Fruit fly (Drosophila melanogaster) whole organism, embryonic: Measurements from ENCODE around the gene glu.

Experiments
- Adf1 ChIP-seq: fragments of 200-800 bp; sonication (Bioruptor generic); IDR thresholded peaks from 2 replicates; pipeline ENCODE4 v1.3.6; 2022; ENCODE audit warnings: missing biosample characterization, missing genetic modification characterization
- Bdp1 ChIP-seq: fragments of 200-800 bp; sonication (Bioruptor generic); optimal IDR thresholded peaks from 3 replicates; lab custom pipeline; 2016; ENCODE audit warnings: missing biosample characterization, missing genetic modification characterization
- CG11504 ChIP-seq: fragments of 200-800 bp; sonication (Bioruptor generic); optimal IDR thresholded peaks from 3 replicates; lab custom pipeline; 2019; ENCODE audit warnings: missing biosample characterization, mild to moderate bottlenecking, missing genetic modification characterization, moderate library complexity
- CG13894 ChIP-seq: fragments of 200-800 bp; sonication (Bioruptor generic); optimal IDR thresholded peaks from 3 replicates; lab custom pipeline; 2018; ENCODE audit warnings: missing biosample characterization, mild to moderate bottlenecking, missing genetic modification characterization, moderate library complexity
- CG14965 ChIP-seq: fragments of 200-800 bp; sonication (Bioruptor generic); optimal IDR thresholded peaks from 2 replicates; lab custom pipeline; 2016; ENCODE audit warnings: missing biosample characterization, missing genetic modification characterization, borderline replicate concordance
- CG15601 ChIP-seq: fragments of 200-800 bp; sonication (Bioruptor generic); optimal IDR thresholded peaks from 3 replicates; lab custom pipeline; 2019; ENCODE audit warnings: missing biosample characterization, mild to moderate bottlenecking, missing genetic modification characterization, moderate library complexity
- CG16779 ChIP-seq: fragments of 200-800 bp; sonication (Bioruptor generic); IDR thresholded peaks from 2 replicates; pipeline ENCODE4 v1.3.6; 2022; ENCODE audit warnings: missing biosample characterization, missing genetic modification characterization
- CG16863 ChIP-seq: fragments of 200-800 bp; sonication (Bioruptor generic); optimal IDR thresholded peaks from 3 replicates; lab custom pipeline; 2016; ENCODE audit warnings: missing biosample characterization, missing genetic modification characterization
- CG17186 ChIP-seq: fragments of 200-800 bp; sonication (Bioruptor generic); optimal IDR thresholded peaks from 3 replicates; lab custom pipeline; 2017; ENCODE audit warnings: missing biosample characterization, missing genetic modification reagents, missing genetic modification characterization
- CG17359 ChIP-seq: fragments of 200-800 bp; sonication (Bioruptor generic); optimal IDR thresholded peaks from 3 replicates; lab custom pipeline; 2018; ENCODE audit warnings: missing biosample characterization, mild to moderate bottlenecking, missing genetic modification characterization, moderate library complexity
- CG18011 ChIP-seq: fragments of 200-800 bp; sonication (Bioruptor generic); optimal IDR thresholded peaks from 2 replicates; lab custom pipeline; 2017; ENCODE audit warnings: missing biosample characterization, missing genetic modification characterization, mild to moderate bottlenecking, moderate library complexity, missing genotype
- CG31365 ChIP-seq: fragments of 200-800 bp; sonication (Bioruptor generic); optimal IDR thresholded peaks from 2 replicates; lab custom pipeline; 2018; ENCODE audit warnings: missing biosample characterization, mild to moderate bottlenecking, missing genetic modification characterization
- CG32532 ChIP-seq: fragments of 200-800 bp; sonication (Bioruptor generic); IDR thresholded peaks from 2 replicates; pipeline ENCODE4 v1.3.6; 2022; ENCODE audit warnings: missing biosample characterization, missing genetic modification characterization
- CG34224 ChIP-seq: fragments of 200-800 bp; sonication (Bioruptor generic); IDR thresholded peaks from 3 replicates; pipeline ENCODE4 v1.3.6; 2022; ENCODE audit warnings: missing biosample characterization, missing genetic modification characterization; ENCODE audit not compliant: partially characterized antibody
- CG3838 ChIP-seq: fragments of 200-800 bp; sonication (Bioruptor generic); optimal IDR thresholded peaks from 3 replicates; lab custom pipeline; 2016; ENCODE audit warnings: missing biosample characterization, missing genetic modification characterization
- CG4707 ChIP-seq: fragments of 200-800 bp; sonication (Bioruptor generic); optimal IDR thresholded peaks from 2 replicates; lab custom pipeline; 2018; ENCODE audit warnings: missing biosample characterization, mild to moderate bottlenecking, missing genetic modification characterization, moderate library complexity
- CG5953 ChIP-seq: fragments of 200-800 bp; sonication (Bioruptor generic); IDR thresholded peaks from 2 replicates; pipeline ENCODE4 v1.3.6; 2022; ENCODE audit warnings: missing biosample characterization, missing genetic modification characterization
- CG6791 ChIP-seq: fragments of 200-800 bp; sonication (Bioruptor generic); IDR thresholded peaks from 3 replicates; pipeline ENCODE4 v1.3.6; 2022; ENCODE audit warnings: missing biosample characterization, missing genetic modification characterization; ENCODE audit not compliant: partially characterized antibody
- CG7357 ChIP-seq: fragments of 200-800 bp; sonication (Bioruptor generic); IDR thresholded peaks from 3 replicates; pipeline ENCODE4 v1.3.6; 2022; ENCODE audit warnings: missing biosample characterization, missing genetic modification characterization
- CG7928 ChIP-seq: fragments of 200-800 bp; sonication (Bioruptor generic); optimal IDR thresholded peaks from 2 replicates; lab custom pipeline; 2017; ENCODE audit warnings: missing biosample characterization, mild to moderate bottlenecking, missing genetic modification characterization
- CG7987 ChIP-seq: fragments of 200-800 bp; sonication (Bioruptor generic); optimal IDR thresholded peaks from 2 replicates; lab custom pipeline; 2018; ENCODE audit warnings: missing biosample characterization, mild to moderate bottlenecking, missing genetic modification characterization, moderate library complexity
- CG8089 ChIP-seq: fragments of 200-800 bp; sonication (Bioruptor generic); optimal IDR thresholded peaks from 3 replicates; lab custom pipeline; 2016; ENCODE audit warnings: missing biosample characterization, missing genetic modification characterization
- CG8290 ChIP-seq, 3 experiments: fragments of 200-800 bp; sonication (Bioruptor generic); optimal IDR thresholded peaks; 2 replicates each; lab custom pipeline; 2016 to 2019; ENCODE audit warnings: missing biosample characterization in 3 of 3, missing genetic modification characterization in 3 of 3, mild to moderate bottlenecking in 2 of 3, moderate library complexity in 1 of 3
- CG9437 ChIP-seq: fragments of 200-800 bp; sonication (Bioruptor generic); optimal IDR thresholded peaks from 2 replicates; lab custom pipeline; 2018; ENCODE audit warnings: missing biosample characterization, mild to moderate bottlenecking, missing genetic modification characterization
- CG9609 ChIP-seq: fragments of 200-800 bp; sonication (Bioruptor generic); optimal IDR thresholded peaks from 3 replicates; lab custom pipeline; 2016; ENCODE audit warnings: missing biosample characterization, missing genetic modification characterization
- Drgx ChIP-seq: fragments of 200-800 bp; sonication (Bioruptor generic); IDR thresholded peaks from 2 replicates; pipeline ENCODE4 v1.3.6; 2022; ENCODE audit warnings: missing biosample characterization, missing genetic modification characterization
- ERR ChIP-seq: fragments of 200-800 bp; sonication (Bioruptor generic); optimal IDR thresholded peaks from 2 replicates; lab custom pipeline; 2016; ENCODE audit warnings: missing biosample characterization, missing genetic modification characterization
- Elba2 ChIP-seq: fragments of 200-800 bp; sonication (Bioruptor generic); optimal IDR thresholded peaks from 3 replicates; lab custom pipeline; 2016; ENCODE audit warnings: missing biosample characterization, missing genetic modification characterization
- H2.0 ChIP-seq: fragments of 200-800 bp; sonication (Bioruptor generic); IDR thresholded peaks from 2 replicates; pipeline ENCODE4 v1.3.6; 2022; ENCODE audit warnings: missing biosample characterization, missing genetic modification characterization
- HHEX ChIP-seq: fragments of 200-800 bp; sonication (Bioruptor generic); optimal IDR thresholded peaks from 3 replicates; lab custom pipeline; 2017; ENCODE audit warnings: missing biosample characterization, mild to moderate bottlenecking, missing genetic modification characterization, missing genetic modification reagents
- Lpt ChIP-seq: fragments of >200 bp; optimal IDR thresholded peaks from 2 replicates; lab custom pipeline; 2018; ENCODE audit warnings: missing biosample characterization, missing genetic modification characterization
- Med ChIP-seq: fragments of 200-800 bp; sonication (Bioruptor generic); peaks from one replicate; lab custom pipeline; 2016; ENCODE audit warnings: missing biosample characterization, missing genetic modification characterization, mild to moderate bottlenecking, inconsistent platforms, moderate library complexity
- Scr ChIP-seq: fragments of 200-800 bp; sonication (Bioruptor generic); IDR thresholded peaks from 2 replicates; pipeline ENCODE4 v1.3.6; 2022; ENCODE audit warnings: missing biosample characterization, missing genetic modification characterization; ENCODE audit not compliant: partially characterized antibody
- Taf1 ChIP-seq: fragments of 200-800 bp; sonication (Bioruptor generic); IDR thresholded peaks from 2 replicates; pipeline ENCODE4 v1.3.6; 2022; ENCODE audit warnings: missing biosample characterization, missing genetic modification characterization
- Trl ChIP-seq, 3 experiments: fragments of >200 bp in 2 of 3; fragments of 200-800 bp in 1 of 3; sonication (Bioruptor generic) in 1 of 3; optimal IDR thresholded peaks; 2 replicates in 1 of 3; 3 replicates in 2 of 3; lab custom pipeline; 2016 to 2017; ENCODE audit warnings: missing biosample characterization in 1 of 3, missing genetic modification characterization in 1 of 3
- chif ChIP-seq, 2 experiments: fragments of 200-800 bp; sonication (Bioruptor generic); optimal IDR thresholded peaks; 3 replicates each; lab custom pipeline; 2016; ENCODE audit warnings: missing biosample characterization in 2 of 2, missing genetic modification characterization in 2 of 2
- croc ChIP-seq: fragments of 200-800 bp; sonication (Bioruptor generic); conservative IDR thresholded peaks from 3 replicates; pipeline ENCODE4 v1.3.6; 2022; ENCODE audit warnings: missing biosample characterization, missing genetic modification characterization
- dmrt11E ChIP-seq: fragments of 200-800 bp; sonication (Bioruptor generic); optimal IDR thresholded peaks from 3 replicates; lab custom pipeline; 2018; ENCODE audit warnings: missing biosample characterization, mild to moderate bottlenecking, missing genetic modification characterization, moderate library complexity
- dmrt99B ChIP-seq: fragments of 200-800 bp; sonication (Bioruptor generic); optimal IDR thresholded peaks from 2 replicates; lab custom pipeline; 2018; ENCODE audit warnings: missing biosample characterization, mild to moderate bottlenecking, missing genetic modification characterization, moderate library complexity
- gcm ChIP-seq: fragments of 200-800 bp; sonication (Bioruptor generic); optimal IDR thresholded peaks from 2 replicates; lab custom pipeline; 2019; ENCODE audit warnings: missing biosample characterization, mild to moderate bottlenecking, missing genetic modification characterization, moderate library complexity
- kay ChIP-seq: fragments of 200-800 bp; sonication (Bioruptor generic); optimal IDR thresholded peaks from 2 replicates; lab custom pipeline; 2016; ENCODE audit warnings: missing biosample characterization, missing genetic modification characterization
- shn ChIP-seq: fragments of 200-800 bp; sonication (Bioruptor generic); optimal IDR thresholded peaks from 3 replicates; lab custom pipeline; 2016; ENCODE audit warnings: missing biosample characterization, missing genetic modification characterization
- sr ChIP-seq: fragments of 200-800 bp; sonication (Bioruptor generic); IDR thresholded peaks from 3 replicates; pipeline ENCODE4 v1.3.6; 2022; ENCODE audit warnings: missing biosample characterization, missing genetic modification characterization
- ssp ChIP-seq: fragments of 200-800 bp; sonication (Bioruptor generic); IDR thresholded peaks from 2 replicates; pipeline ENCODE4 v1.3.6; 2022; ENCODE audit warnings: missing biosample characterization, missing genetic modification characterization
- stwl ChIP-seq: fragments of 200-800 bp; sonication (Bioruptor generic); optimal IDR thresholded peaks from 3 replicates; lab custom pipeline; 2018; ENCODE audit warnings: missing biosample characterization, mild to moderate bottlenecking, missing genetic modification characterization, moderate library complexity
- tna ChIP-seq: fragments of 200-800 bp; sonication (Bioruptor generic); IDR thresholded peaks from 2 replicates; pipeline ENCODE4 v1.3.6; 2022; ENCODE audit warnings: missing biosample characterization, missing genetic modification characterization; ENCODE audit not compliant: partially characterized antibody
- trem ChIP-seq: fragments of 200-800 bp; optimal IDR thresholded peaks from 3 replicates; lab custom pipeline; 2019; ENCODE audit warnings: missing biosample characterization, mild to moderate bottlenecking, missing genetic modification characterization, moderate library complexity
- twi ChIP-seq: fragments of 200-800 bp; optimal IDR thresholded peaks from 2 replicates; lab custom pipeline; 2019; ENCODE audit warnings: missing biosample characterization, mild to moderate bottlenecking, missing genetic modification characterization, moderate library complexity
- z ChIP-seq: fragments of 200-800 bp; sonication (Bioruptor generic); IDR thresholded peaks from 3 replicates; pipeline ENCODE4 v1.3.6; 2022; ENCODE audit warnings: missing biosample characterization, missing genetic modification characterization

glu gene

dm6 chr2L:16738206-16738900 is at the start of gene glu, which contains the start of gene ChLD3 (continued):
- TF ChIP-seq CG16863 (GFP tag; lab: Kevin White, UChicago) (no peak), dmrt99B (no peak), ssp (GFP tag; lab: Robert Waterston, UW) (no peak), Elba2 (peak; percentile 34), CG31365 (tag; lab: Kevin White, UChicago) (no peak), CG17186 (GFP tag; lab: Kevin White, UChicago) (peak; percentile 29), Taf1 (GFP tag; lab: Robert Waterston, UW) (no peak), Lpt (GFP tag; lab: Kevin White, UChicago) (no peak), sr (GFP tag; lab: Robert Waterston, UW) (no peak), dmrt11E (tag; lab: Kevin White, UChicago) (no peak), CG13894 (tag; lab: Kevin White, UChicago) (no peak), chif (GFP tag; optimal IDR thresholded peaks at IDR 0.05; lab: Kevin White, UChicago) (no peak), tna (GFP tag; lab: Robert Waterston, UW) (no peak), twi (tag; lab: Kevin White, UChicago) (no peak), CG7987 (GFP tag; lab: Kevin White, UChicago) (no peak), Med (GFP tag; lab: Kevin White, UChicago) (peak; percentile 72), CG6791 (GFP tag; lab: Robert Waterston, UW) (no peak), CG7928 (GFP tag; lab: Kevin White, UChicago) (no peak), gcm (GFP tag; lab: Kevin White, UChicago) (no peak), CG14965 (no peak), Scr (GFP tag; lab: Robert Waterston, UW) (no peak), CG17359 (tag; lab: Kevin White, UChicago) (no peak), CG4707 (GFP tag; lab: Kevin White, UChicago) (no peak), shn (GFP tag; lab: Kevin White, UChicago) (no peak), H2.0 (GFP tag; lab: Robert Waterston, UW) (no peak), stwl (tag; lab: Kevin White, UChicago) (peak; percentile 39), Drgx (GFP tag; lab: Robert Waterston, UW) (peak; percentile 22; the same call in 1 of the 2 replicates), kay (GFP tag; lab: Kevin White, UChicago) (no peak), CG8089 (no peak), CG16779 (GFP tag; lab: Robert Waterston, UW) (no peak), CG11504 (tag; lab: Kevin White, UChicago) (no peak), CG7357 (GFP tag; lab: Robert Waterston, UW) (no peak), HHEX (GFP tag; lab: Kevin White, UChicago) (no peak), Bdp1 (no peak), Trl (optimal IDR thresholded peaks at IDR 0.05; lab: Kevin White, UChicago) (no peak), Trl (GFP tag; optimal IDR thresholded peaks at IDR 0.05; lab: Kevin White, UChicago) (no peak), croc (GFP tag; lab: Robert Waterston, UW) (no peak), z (GFP tag; lab: Robert Waterston, UW) (0 out of 3 replicates have a peak, but pooled peaks have one; percentile 14), CG9437 (GFP tag; lab: Kevin White, UChicago) (no peak), CG15601 (tag; lab: Kevin White, UChicago) (no peak), CG34224 (no peak), CG5953 (GFP tag; lab: Robert Waterston, UW) (no peak), trem (tag; lab: Kevin White, UChicago) (peak; percentile 100), Adf1 (GFP tag; lab: Robert Waterston, UW) (no peak), CG18011 (GFP tag; lab: Kevin White, UChicago) (no peak), CG8290 (GFP tag; optimal IDR thresholded peaks at IDR 0.05; lab: Kevin White, UChicago) (no peak), CG8290 (tag; optimal IDR thresholded peaks at IDR 0.05; lab: Kevin White, UChicago) (no peak), ERR (GFP tag; lab: Kevin White, UChicago) (no peak), CG32532 (GFP tag; lab: Robert Waterston, UW) (no peak), CG3838 (GFP tag; lab: Kevin White, UChicago) (no peak), CG9609 (GFP tag; lab: Kevin White, UChicago) (no peak)
